Worm (Caenorhabditis elegans): ENCODE results near the gene ccr-4.

DNA sequence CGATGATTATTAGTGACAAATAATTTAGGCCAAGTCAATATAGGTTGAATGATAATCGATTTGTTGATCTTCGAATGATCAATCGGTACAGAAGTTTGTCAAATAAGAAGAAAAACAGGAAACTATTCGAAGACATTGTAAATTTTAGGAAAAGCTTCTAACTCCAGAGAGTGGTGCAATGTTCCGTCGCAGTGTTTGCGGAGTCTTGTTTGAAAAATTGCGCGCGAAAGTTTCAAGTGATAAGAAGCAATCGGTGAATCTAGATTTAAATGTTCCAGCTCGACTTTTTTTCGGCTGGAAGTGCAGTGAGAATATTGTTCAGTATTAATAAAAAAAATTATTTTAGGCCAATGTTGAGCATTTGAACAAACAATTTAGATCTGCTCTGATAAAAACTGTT lies 26.6 kb upstream of the ccr-4 start:
- TF ChIP-seq nhr-77 (tag; optimal IDR thresholded peaks at IDR 0.05) (no peak), ztf-4 (tag; optimal IDR thresholded peaks at IDR 0.05) (no peak), ZK546.5 (tag; optimal IDR thresholded peaks at IDR 0.05) (no peak), pqm-1 (tag; optimal IDR thresholded peaks at IDR 0.05) (no peak), fkh-10 (GFP tag; optimal IDR thresholded peaks at IDR 0.05) (no peak), zag-1 (tag; optimal IDR thresholded peaks at IDR 0.05) (no peak), unc-62 (GFP tag; optimal IDR thresholded peaks at IDR 0.05) (no peak), R02D3.7 (tag; optimal IDR thresholded peaks at IDR 0.05) (no peak), unc-39 (tag; optimal IDR thresholded peaks at IDR 0.05) (no peak), nhr-12 (tag; optimal IDR thresholded peaks at IDR 0.05) (no peak)
